Fruit fly (Drosophila melanogaster) whole organism, embryonic: Measurements from ENCODE around the gene RpL8.

Experiments used
- Abd-B ChIP-seq: fragments of 200-800 bp; sonication (Bioruptor generic); optimal IDR thresholded peaks from 2 replicates; lab custom pipeline; 2018; ENCODE audit warnings: missing biosample characterization, mild to moderate bottlenecking, missing genetic modification characterization, moderate library complexity
- Bdp1 ChIP-seq: fragments of 200-800 bp; sonication (Bioruptor generic); optimal IDR thresholded peaks from 3 replicates; lab custom pipeline; 2016; ENCODE audit warnings: missing biosample characterization, missing genetic modification characterization
- CG10209 ChIP-seq: fragments of 200-800 bp; sonication (Bioruptor generic); optimal IDR thresholded peaks from 3 replicates; lab custom pipeline; 2017; ENCODE audit warnings: missing biosample characterization, mild to moderate bottlenecking, missing genetic modification characterization, missing genetic modification reagents
- CG10267 ChIP-seq: fragments of 200-800 bp; sonication (Bioruptor generic); optimal IDR thresholded peaks from 2 replicates; lab custom pipeline; 2018; ENCODE audit warnings: missing biosample characterization, mild to moderate bottlenecking, missing genetic modification characterization, moderate library complexity
- CG10462 ChIP-seq: fragments of 200-800 bp; sonication (Bioruptor generic); optimal IDR thresholded peaks from 2 replicates; lab custom pipeline; 2016; ENCODE audit warnings: missing biosample characterization, missing genetic modification characterization
- CG10654 ChIP-seq: fragments of 200-800 bp; sonication (Bioruptor generic); optimal IDR thresholded peaks from 2 replicates; lab custom pipeline; 2016; ENCODE audit warnings: missing biosample characterization, missing genetic modification characterization
- CG11085 ChIP-seq: fragments of 200-800 bp; sonication (Bioruptor generic); IDR thresholded peaks from 2 replicates; pipeline ENCODE4 v1.3.6; 2022; ENCODE audit warnings: missing biosample characterization, missing genetic modification characterization
- CG12744 ChIP-seq: fragments of 200-800 bp; sonication (Bioruptor generic); optimal IDR thresholded peaks from 2 replicates; lab custom pipeline; 2016; ENCODE audit warnings: missing biosample characterization, missing genetic modification characterization
- CG14050 ChIP-seq: fragments of 200-800 bp; sonication (Bioruptor generic); IDR thresholded peaks from 3 replicates; pipeline ENCODE4 v1.3.6; 2022; ENCODE audit warnings: missing biosample characterization, missing genetic modification characterization
- CG1602 ChIP-seq: fragments of 200-800 bp; sonication (Bioruptor generic); optimal IDR thresholded peaks from 3 replicates; lab custom pipeline; 2016; ENCODE audit warnings: missing biosample characterization, missing genetic modification characterization
- CG1603 ChIP-seq: fragments of 200-800 bp; sonication (Bioruptor generic); optimal IDR thresholded peaks from 2 replicates; lab custom pipeline; 2019; ENCODE audit warnings: missing biosample characterization, mild to moderate bottlenecking, missing genetic modification characterization, moderate library complexity
- CG17361 ChIP-seq: fragments of 200-800 bp; sonication (Bioruptor generic); IDR thresholded peaks from 3 replicates; pipeline ENCODE4 v1.3.6; 2022; ENCODE audit warnings: missing biosample characterization, missing genetic modification characterization
- CG17385 ChIP-seq: fragments of 200-800 bp; sonication (Bioruptor generic); optimal IDR thresholded peaks from 3 replicates; lab custom pipeline; 2018; ENCODE audit warnings: missing biosample characterization, mild to moderate bottlenecking, missing genetic modification characterization
- CG18476 ChIP-seq: fragments of 200-800 bp; sonication (Bioruptor generic); optimal IDR thresholded peaks from 2 replicates; lab custom pipeline; 2016; ENCODE audit warnings: missing biosample characterization, mild to moderate bottlenecking, missing genetic modification characterization
- CG18764 ChIP-seq: fragments of 200-800 bp; sonication (Bioruptor generic); optimal IDR thresholded peaks from 3 replicates; lab custom pipeline; 2016; ENCODE audit warnings: missing biosample characterization, missing genetic modification characterization
- CG32772 ChIP-seq: fragments of 200-800 bp; sonication (Bioruptor generic); IDR thresholded peaks from 2 replicates; pipeline ENCODE4 v1.3.6; 2022; ENCODE audit warnings: missing biosample characterization, missing genetic modification characterization
- CG4424 ChIP-seq: fragments of 200-800 bp; sonication (Bioruptor generic); optimal IDR thresholded peaks from 3 replicates; lab custom pipeline; 2016; ENCODE audit warnings: missing biosample characterization, missing genetic modification characterization
- CG8765 ChIP-seq: fragments of 200-800 bp; sonication (Bioruptor generic); IDR thresholded peaks from 2 replicates; pipeline ENCODE4 v1.3.6; 2022; ENCODE audit warnings: missing biosample characterization, missing genetic modification characterization
- CG9932 ChIP-seq: fragments of 200-800 bp; sonication (Bioruptor generic); IDR thresholded peaks from 2 replicates; pipeline ENCODE4 v1.3.6; 2022; ENCODE audit warnings: missing biosample characterization, missing genetic modification characterization
- GATAe ChIP-seq: fragments of 200-800 bp; sonication (Bioruptor generic); conservative IDR thresholded peaks from 2 replicates; pipeline ENCODE4 v1.3.6; 2022; ENCODE audit warnings: missing biosample characterization, missing genetic modification characterization
- Hey ChIP-seq: fragments of 200-800 bp; sonication (Bioruptor generic); optimal IDR thresholded peaks from 3 replicates; lab custom pipeline; 2018; ENCODE audit warnings: missing biosample characterization, mild to moderate bottlenecking, missing genetic modification characterization
- HmgZ ChIP-seq: fragments of 200-800 bp; sonication (Bioruptor generic); optimal IDR thresholded peaks from 2 replicates; lab custom pipeline; 2018; ENCODE audit warnings: missing biosample characterization, mild to moderate bottlenecking, missing genetic modification characterization
- Hr3 ChIP-seq: fragments of 200-800 bp; sonication (Bioruptor generic); optimal IDR thresholded peaks from 3 replicates; lab custom pipeline; 2016; ENCODE audit warnings: missing biosample characterization, missing genetic modification characterization
- MESR4 ChIP-seq: fragments of 200-800 bp; sonication (Bioruptor generic); optimal IDR thresholded peaks from 2 replicates; lab custom pipeline; 2018; ENCODE audit warnings: missing biosample characterization, mild to moderate bottlenecking, missing genetic modification characterization, moderate library complexity
- Max ChIP-seq: fragments of 200-800 bp; sonication (Bioruptor generic); optimal IDR thresholded peaks from 2 replicates; lab custom pipeline; 2016; ENCODE audit warnings: missing biosample characterization, mild to moderate bottlenecking, missing genetic modification characterization
- Meics ChIP-seq: fragments of 200-800 bp; sonication (Bioruptor generic); optimal IDR thresholded peaks from 2 replicates; lab custom pipeline; 2017; ENCODE audit warnings: missing biosample characterization, mild to moderate bottlenecking, missing genetic modification characterization
- Mes4 ChIP-seq: fragments of 200-800 bp; sonication (Bioruptor generic); optimal IDR thresholded peaks from 2 replicates; lab custom pipeline; 2016; ENCODE audit warnings: missing biosample characterization, missing genetic modification characterization
- Nf-YC ChIP-seq: fragments of 200-800 bp; optimal IDR thresholded peaks from 3 replicates; lab custom pipeline; 2019; ENCODE audit warnings: missing biosample characterization, mild to moderate bottlenecking, missing genetic modification characterization, moderate library complexity
- Oaz ChIP-seq: fragments of 200-800 bp; sonication (Bioruptor generic); IDR thresholded peaks from 2 replicates; pipeline ENCODE4 v1.3.6; 2022; ENCODE audit warnings: missing biosample characterization, missing genetic modification characterization
- Ravus ChIP-seq: fragments of 200-800 bp; sonication (Bioruptor generic); IDR thresholded peaks from 2 replicates; pipeline ENCODE4 v1.3.6; 2022; ENCODE audit warnings: missing biosample characterization, missing genetic modification characterization
- abd-A ChIP-seq: fragments of 200-800 bp; sonication (Bioruptor generic); optimal IDR thresholded peaks from 3 replicates; lab custom pipeline; 2019; ENCODE audit warnings: missing biosample characterization, mild to moderate bottlenecking, missing genetic modification characterization, moderate library complexity
- az2 ChIP-seq: fragments of 200-800 bp; sonication (Bioruptor generic); optimal IDR thresholded peaks from 3 replicates; lab custom pipeline; 2016; ENCODE audit warnings: missing biosample characterization, missing genetic modification characterization
- btn ChIP-seq: fragments of 200-800 bp; sonication (Bioruptor generic); optimal IDR thresholded peaks from 2 replicates; lab custom pipeline; 2016; ENCODE audit warnings: missing biosample characterization, missing genetic modification characterization
- cad ChIP-seq: fragments of >200 bp; optimal IDR thresholded peaks from 2 replicates; lab custom pipeline; 2017; ENCODE audit warnings: missing biosample characterization, missing genetic modification characterization
- chm ChIP-seq: fragments of 200-800 bp; sonication (Bioruptor generic); IDR thresholded peaks from 2 replicates; pipeline ENCODE4 v1.3.6; 2022; ENCODE audit warnings: missing biosample characterization, missing genetic modification characterization
- ci ChIP-seq: fragments of 200-800 bp; sonication (Bioruptor generic); IDR thresholded peaks from 3 replicates; pipeline ENCODE4 v1.3.6; 2022; ENCODE audit warnings: missing biosample characterization, missing genetic modification characterization
- cwo ChIP-seq: fragments of 200-800 bp; sonication (Bioruptor generic); optimal IDR thresholded peaks from 3 replicates; lab custom pipeline; 2017; ENCODE audit warnings: missing biosample characterization, missing genetic modification characterization, mild to moderate bottlenecking, moderate library complexity, missing genetic modification reagents
- ems ChIP-seq: fragments of 200-800 bp; sonication (Bioruptor generic); optimal IDR thresholded peaks from 3 replicates; lab custom pipeline; 2016; ENCODE audit warnings: missing biosample characterization, missing genetic modification characterization
- esg ChIP-seq: fragments of 200-800 bp; sonication (Bioruptor generic); conservative IDR thresholded peaks from 2 replicates; pipeline ENCODE4 v1.3.6; 2022; ENCODE audit warnings: missing biosample characterization, missing genetic modification characterization
- gt ChIP-seq: fragments of 200-800 bp; sonication (Bioruptor generic); IDR thresholded peaks from 2 replicates; pipeline ENCODE4 v1.3.6; 2022; ENCODE audit warnings: missing biosample characterization, missing genetic modification characterization
- jumu ChIP-seq: fragments of 200-800 bp; sonication (Bioruptor generic); optimal IDR thresholded peaks from 3 replicates; lab custom pipeline; 2016; ENCODE audit warnings: missing biosample characterization, missing genetic modification characterization
- kah ChIP-seq: fragments of 200-800 bp; sonication (Bioruptor generic); optimal IDR thresholded peaks from 2 replicates; lab custom pipeline; 2018; ENCODE audit warnings: missing biosample characterization, mild to moderate bottlenecking, missing genetic modification characterization
- ken ChIP-seq: fragments of 200-800 bp; sonication (Bioruptor generic); IDR thresholded peaks from 3 replicates; pipeline ENCODE4 v1.3.6; 2022; ENCODE audit warnings: missing biosample characterization, missing genetic modification characterization
- odd ChIP-seq: fragments of 200-800 bp; sonication (Bioruptor generic); optimal IDR thresholded peaks from 2 replicates; lab custom pipeline; 2017; ENCODE audit warnings: missing biosample characterization, mild to moderate bottlenecking, missing genetic modification characterization
- phol ChIP-seq: fragments of 200-800 bp; sonication (Bioruptor generic); optimal IDR thresholded peaks from 3 replicates; lab custom pipeline; 2018; ENCODE audit warnings: missing biosample characterization, mild to moderate bottlenecking, missing genetic modification characterization, moderate library complexity
- ranshi ChIP-seq: fragments of 200-800 bp; sonication (Bioruptor generic); IDR thresholded peaks from 2 replicates; pipeline ENCODE4 v1.3.6; 2022; ENCODE audit warnings: missing biosample characterization, missing genetic modification characterization
- repo ChIP-seq: fragments of 200-800 bp; sonication (Bioruptor generic); optimal IDR thresholded peaks from 2 replicates; lab custom pipeline; 2016; ENCODE audit warnings: missing biosample characterization, missing genetic modification characterization
- sisA ChIP-seq: fragments of 200-800 bp; sonication (Bioruptor generic); IDR thresholded peaks from 2 replicates; pipeline ENCODE4 v1.3.6; 2022; ENCODE audit warnings: missing biosample characterization, missing genetic modification characterization
- stc ChIP-seq: fragments of 200-800 bp; sonication (Bioruptor generic); IDR thresholded peaks from 2 replicates; pipeline ENCODE4 v1.3.6; 2022; ENCODE audit warnings: missing biosample characterization, missing genetic modification characterization
- tin ChIP-seq: fragments of 200-800 bp; sonication (Bioruptor generic); optimal IDR thresholded peaks from 3 replicates; lab custom pipeline; 2016; ENCODE audit warnings: missing biosample characterization, missing genetic modification characterization
- trh ChIP-seq: fragments of 200-800 bp; sonication (Bioruptor generic); optimal IDR thresholded peaks from 2 replicates; lab custom pipeline; 2016; ENCODE audit warnings: missing biosample characterization, missing genetic modification characterization
- vnd ChIP-seq: fragments of 200-800 bp; sonication (Bioruptor generic); IDR thresholded peaks from 3 replicates; pipeline ENCODE4 v1.3.6; 2022; ENCODE audit warnings: missing biosample characterization, missing genetic modification characterization; ENCODE audit not compliant: partially characterized antibody

RpL8 gene

dm6 chr3L:2581343-2581825 is 5.9 kb upstream of the RpL8 start (continued):
- peak; percentile 23 for TF ChIP-seq MESR4 (GFP tag; lab: Kevin White, UChicago)
- peak; percentile 50 for TF ChIP-seq CG18764 (GFP tag; lab: Kevin White, UChicago)
- peak; percentile 38 for TF ChIP-seq Mes4 (GFP tag; lab: Kevin White, UChicago)
- TF ChIP-seq Nf-YC (tag; lab: Kevin White, UChicago) = peak; percentile 43
- TF ChIP-seq CG32772 = peak; percentile 71
- TF ChIP-seq repo (GFP tag; lab: Kevin White, UChicago) = peak; percentile 36
- TF ChIP-seq GATAe (GFP tag; lab: Robert Waterston, UW) = peak; percentile 73
- peak; percentile 73 for TF ChIP-seq CG4424
- peak; percentile 61 for TF ChIP-seq kah (GFP tag; lab: Kevin White, UChicago)
- TF ChIP-seq HmgZ (tag; lab: Kevin White, UChicago) = peak; percentile 84
- peak; percentile 44 for TF ChIP-seq btn (GFP tag; lab: Kevin White, UChicago)
- TF ChIP-seq cwo (GFP tag; lab: Kevin White, UChicago) = peak; percentile 65
- TF ChIP-seq stc = peak; percentile 84
- peak; percentile 39 for TF ChIP-seq trh (GFP tag; lab: Kevin White, UChicago)
- TF ChIP-seq CG10267 (tag; lab: Kevin White, UChicago) = peak; percentile 82
- peak; percentile 92 for TF ChIP-seq ken (GFP tag; lab: Robert Waterston, UW)
- TF ChIP-seq vnd (GFP tag; lab: Robert Waterston, UW) = no peak
- TF ChIP-seq CG17361 (GFP tag; lab: Robert Waterston, UW) = peak; percentile 79
- peak; percentile 92 for TF ChIP-seq ranshi (GFP tag; lab: Robert Waterston, UW)
- peak; percentile 87 for TF ChIP-seq sisA
- peak; percentile 59 for TF ChIP-seq Ravus (GFP tag; lab: Robert Waterston, UW)
- peak; percentile 82 for TF ChIP-seq CG17385 (GFP tag; lab: Kevin White, UChicago)
- TF ChIP-seq Max (GFP tag; lab: Kevin White, UChicago) = peak; percentile 68
- peak; percentile 91 for TF ChIP-seq esg (GFP tag; lab: Robert Waterston, UW)
- peak; percentile 75 for TF ChIP-seq jumu
- no peak for TF ChIP-seq abd-A (tag; lab: Kevin White, UChicago)
- TF ChIP-seq CG14050 (GFP tag; lab: Robert Waterston, UW) = peak; percentile 83
- TF ChIP-seq CG11085 (GFP tag; lab: Robert Waterston, UW) = peak; percentile 75
- TF ChIP-seq tin (GFP tag; lab: Kevin White, UChicago) = peak; percentile 82
- TF ChIP-seq ems (GFP tag; lab: Kevin White, UChicago) = peak; percentile 72
- peak; percentile 85 for TF ChIP-seq CG10209 (GFP tag; lab: Kevin White, UChicago)
- TF ChIP-seq Hey (tag; lab: Kevin White, UChicago) = no peak
- TF ChIP-seq ci (GFP tag; lab: Robert Waterston, UW) = peak; percentile 97
- TF ChIP-seq phol (tag; lab: Kevin White, UChicago) = peak; percentile 90
- peak; percentile 50 for TF ChIP-seq CG18476 (GFP tag; lab: Kevin White, UChicago)
- peak; percentile 96 for TF ChIP-seq chm
- TF ChIP-seq CG10654 (GFP tag; lab: Kevin White, UChicago) = peak; percentile 71
- TF ChIP-seq CG8765 (GFP tag; lab: Robert Waterston, UW) = peak; percentile 28; the same call in 1 of the 2 replicates
- TF ChIP-seq CG1602 (GFP tag; lab: Kevin White, UChicago) = peak; percentile 73
- peak; percentile 71 for TF ChIP-seq Oaz (GFP tag; lab: Robert Waterston, UW)
- TF ChIP-seq CG1603 (tag; lab: Kevin White, UChicago) = peak; percentile 91
- TF ChIP-seq cad (GFP tag; lab: Kevin White, UChicago) = no peak
- peak; percentile 79 for TF ChIP-seq Hr3 (GFP tag; lab: Kevin White, UChicago)
- TF ChIP-seq Abd-B = peak; percentile 64
- TF ChIP-seq CG10462 (GFP tag; lab: Kevin White, UChicago) = peak; percentile 70
- peak; percentile 78 for TF ChIP-seq az2 (GFP tag; lab: Kevin White, UChicago)
- no peak for TF ChIP-seq gt (GFP tag; lab: Robert Waterston, UW)
- peak; percentile 86 for TF ChIP-seq Meics (GFP tag; lab: Kevin White, UChicago)
- TF ChIP-seq odd (GFP tag; lab: Kevin White, UChicago) = peak; percentile 77
- TF ChIP-seq CG9932 (GFP tag; lab: Robert Waterston, UW) = peak; percentile 91
- TF ChIP-seq Bdp1 = peak; percentile 66
- peak; percentile 45 for TF ChIP-seq CG12744 (GFP tag; lab: Kevin White, UChicago)
